Fruit fly (Drosophila melanogaster) whole organism, embryonic: ENCODE results near the gene trus.

Experiments used
- ATbp ChIP-seq: fragments of 200-800 bp; sonication (Bioruptor generic); optimal IDR thresholded peaks from 2 replicates; lab custom pipeline; 2017; ENCODE audit warnings: missing biosample characterization, mild to moderate bottlenecking, missing genetic modification characterization, missing genetic modification reagents
- Adf1 ChIP-seq: fragments of 200-800 bp; sonication (Bioruptor generic); IDR thresholded peaks from 2 replicates; pipeline ENCODE4 v1.3.6; 2022; ENCODE audit warnings: missing biosample characterization, missing genetic modification characterization
- Atf6 ChIP-seq: fragments of 200-800 bp; sonication (Bioruptor generic); IDR thresholded peaks from 2 replicates; pipeline ENCODE4 v1.3.6; 2022; ENCODE audit warnings: missing biosample characterization, missing genetic modification characterization
- C15 ChIP-seq: fragments of 200-800 bp; sonication (Bioruptor generic); IDR thresholded peaks from 3 replicates; pipeline ENCODE4 v1.3.6; 2022; ENCODE audit warnings: missing biosample characterization, missing genetic modification characterization
- CG11093 ChIP-seq: fragments of 200-800 bp; sonication (Bioruptor generic); IDR thresholded peaks from 3 replicates; pipeline ENCODE4 v1.3.6; 2022; ENCODE audit warnings: missing biosample characterization, missing genetic modification characterization
- CG12299 ChIP-seq: fragments of 200-800 bp; sonication (Bioruptor generic); optimal IDR thresholded peaks from 2 replicates; lab custom pipeline; 2018; ENCODE audit warnings: missing biosample characterization, mild to moderate bottlenecking, missing genetic modification characterization
- CG1233 ChIP-seq: fragments of 200-800 bp; sonication (Bioruptor generic); optimal IDR thresholded peaks from 4 replicates; lab custom pipeline; 2018; ENCODE audit warnings: missing biosample characterization, mild to moderate bottlenecking, missing genetic modification characterization
- CG13287 ChIP-seq: fragments of 200-800 bp; sonication (Bioruptor generic); IDR thresholded peaks from 2 replicates; pipeline ENCODE4 v1.3.6; 2022; ENCODE audit warnings: missing biosample characterization, missing genetic modification characterization; ENCODE audit not compliant: partially characterized antibody
- CG13624 ChIP-seq: fragments of 200-800 bp; sonication (Bioruptor generic); optimal IDR thresholded peaks from 2 replicates; lab custom pipeline; 2016; ENCODE audit warnings: missing biosample characterization, missing genetic modification characterization
- CG15514 ChIP-seq: fragments of 200-800 bp; sonication (Bioruptor generic); optimal IDR thresholded peaks from 3 replicates; lab custom pipeline; 2017; ENCODE audit warnings: missing biosample characterization, missing genetic modification characterization, mild to moderate bottlenecking, moderate library complexity, missing genetic modification reagents
- CG17802 ChIP-seq: fragments of 200-800 bp; sonication (Bioruptor generic); optimal IDR thresholded peaks from 2 replicates; lab custom pipeline; 2018; ENCODE audit warnings: missing biosample characterization, mild to moderate bottlenecking, missing genetic modification characterization, moderate library complexity
- CG18619 ChIP-seq: fragments of 200-800 bp; sonication (Bioruptor generic); optimal IDR thresholded peaks from 3 replicates; lab custom pipeline; 2017; ENCODE audit warnings: missing biosample characterization, mild to moderate bottlenecking, missing genetic modification characterization
- CG6175 ChIP-seq: fragments of 200-800 bp; sonication (Bioruptor generic); IDR thresholded peaks from 3 replicates; pipeline ENCODE4 v1.3.6; 2022; ENCODE audit warnings: missing biosample characterization, missing genetic modification characterization
- CG7271 ChIP-seq: fragments of 200-800 bp; sonication (Bioruptor generic); optimal IDR thresholded peaks from 2 replicates; lab custom pipeline; 2018; ENCODE audit warnings: missing biosample characterization, mild to moderate bottlenecking, missing genetic modification characterization, moderate library complexity
- CG8281 ChIP-seq: fragments of 200-800 bp; sonication (Bioruptor generic); optimal IDR thresholded peaks from 2 replicates; lab custom pipeline; 2018; ENCODE audit warnings: missing biosample characterization, mild to moderate bottlenecking, missing genetic modification characterization, moderate library complexity
- CG8290 ChIP-seq, 3 experiments: fragments of 200-800 bp; sonication (Bioruptor generic); optimal IDR thresholded peaks; 2 replicates each; lab custom pipeline; 2016 to 2019; ENCODE audit warnings: missing biosample characterization in 3 of 3, missing genetic modification characterization in 3 of 3, mild to moderate bottlenecking in 2 of 3, moderate library complexity in 1 of 3
- CG8388 ChIP-seq: fragments of 200-800 bp; sonication (Bioruptor generic); optimal IDR thresholded peaks from 2 replicates; lab custom pipeline; 2019; ENCODE audit warnings: missing biosample characterization, mild to moderate bottlenecking, missing genetic modification characterization, moderate library complexity
- CG8478 ChIP-seq: fragments of >200 bp; optimal IDR thresholded peaks from 2 replicates; lab custom pipeline; 2018
- CG9932 ChIP-seq: fragments of 200-800 bp; sonication (Bioruptor generic); IDR thresholded peaks from 2 replicates; pipeline ENCODE4 v1.3.6; 2022; ENCODE audit warnings: missing biosample characterization, missing genetic modification characterization
- Dad ChIP-seq: fragments of 200-800 bp; sonication (Bioruptor generic); optimal IDR thresholded peaks from 3 replicates; lab custom pipeline; 2016; ENCODE audit warnings: missing biosample characterization, missing genetic modification characterization
- Dp ChIP-seq: fragments of 200-800 bp; sonication (Bioruptor generic); optimal IDR thresholded peaks from 2 replicates; lab custom pipeline; 2018; ENCODE audit warnings: missing biosample characterization, mild to moderate bottlenecking, missing genetic modification characterization, moderate library complexity
- Dref ChIP-seq: fragments of 200-800 bp; sonication (Bioruptor generic); IDR thresholded peaks from 2 replicates; pipeline ENCODE4 v1.3.6; 2022; ENCODE audit warnings: missing biosample characterization, missing genetic modification characterization
- E2f1 ChIP-seq: fragments of 200-800 bp; sonication (Bioruptor generic); IDR thresholded peaks from 2 replicates; pipeline ENCODE4 v1.3.6; 2022; ENCODE audit warnings: missing biosample characterization, missing genetic modification characterization
- Ets65A ChIP-seq: fragments of 200-800 bp; sonication (Bioruptor generic); peaks from one replicate; lab custom pipeline; 2016; ENCODE audit warnings: missing biosample characterization, missing genetic modification characterization
- HLH3B ChIP-seq: fragments of 200-800 bp; sonication (Bioruptor generic); IDR thresholded peaks from 2 replicates; pipeline ENCODE4 v1.3.6; 2022; ENCODE audit warnings: missing biosample characterization, missing genetic modification characterization
- Hmr ChIP-seq: fragments of 200-800 bp; sonication (Bioruptor generic); optimal IDR thresholded peaks from 3 replicates; lab custom pipeline; 2017; ENCODE audit warnings: mild to moderate bottlenecking, missing biosample characterization, missing genetic modification reagents, missing genetic modification characterization
- Hr51 ChIP-seq, 2 experiments: fragments of 200-800 bp; sonication (Bioruptor generic); optimal IDR thresholded peaks; 2 replicates in 1 of 2; 3 replicates in 1 of 2; lab custom pipeline; 2016 to 2018; ENCODE audit warnings: missing biosample characterization in 2 of 2, missing genetic modification characterization in 2 of 2, mild to moderate bottlenecking in 1 of 2, moderate library complexity in 1 of 2
- Mad ChIP-seq: fragments of 200-800 bp; sonication (Bioruptor generic); optimal IDR thresholded peaks from 2 replicates; lab custom pipeline; 2016; ENCODE audit warnings: missing biosample characterization, missing genetic modification characterization
- Optix ChIP-seq: fragments of 200-800 bp; sonication (Bioruptor generic); IDR thresholded peaks from 3 replicates; pipeline ENCODE4 v1.3.6; 2022; ENCODE audit warnings: missing biosample characterization, missing genetic modification characterization
- Sin3A ChIP-seq: fragments of >200 bp; optimal IDR thresholded peaks from 2 replicates; lab custom pipeline; 2018
- Sry-β ChIP-seq: fragments of 200-800 bp; sonication (Bioruptor generic); optimal IDR thresholded peaks from 2 replicates; lab custom pipeline; 2018; ENCODE audit warnings: missing biosample characterization, mild to moderate bottlenecking, missing genetic modification characterization, moderate library complexity
- Ssrp ChIP-seq: fragments of 200-800 bp; sonication (Bioruptor generic); optimal IDR thresholded peaks from 2 replicates; lab custom pipeline; 2018; ENCODE audit warnings: missing biosample characterization, mild to moderate bottlenecking, missing genetic modification characterization, moderate library complexity
- Stat92E ChIP-seq, 3 experiments: fragments of >200 bp in 2 of 3; fragments of 200-800 bp in 1 of 3; sonication (Bioruptor generic) in 1 of 3; optimal IDR thresholded peaks; 2 replicates each; lab custom pipeline; 2017 to 2019; ENCODE audit warnings: missing biosample characterization in 3 of 3, missing genetic modification characterization in 3 of 3, mild to moderate bottlenecking in 1 of 3, moderate library complexity in 1 of 3
- Taf1 ChIP-seq: fragments of 200-800 bp; sonication (Bioruptor generic); IDR thresholded peaks from 2 replicates; pipeline ENCODE4 v1.3.6; 2022; ENCODE audit warnings: missing biosample characterization, missing genetic modification characterization
- Tbp ChIP-seq: fragments of >200 bp; optimal IDR thresholded peaks from 2 replicates; lab custom pipeline; 2018; ENCODE audit warnings: missing biosample characterization, missing genetic modification characterization
- bigmax ChIP-seq: fragments of 200-800 bp; sonication (Bioruptor generic); optimal IDR thresholded peaks from 2 replicates; lab custom pipeline; 2018; ENCODE audit warnings: missing biosample characterization, mild to moderate bottlenecking, missing genetic modification characterization
- corto ChIP-seq: fragments of 200-800 bp; sonication (Bioruptor generic); optimal IDR thresholded peaks from 2 replicates; lab custom pipeline; 2016; ENCODE audit warnings: missing biosample characterization, mild to moderate bottlenecking, missing genetic modification characterization, moderate library complexity
- croc ChIP-seq: fragments of 200-800 bp; sonication (Bioruptor generic); conservative IDR thresholded peaks from 3 replicates; pipeline ENCODE4 v1.3.6; 2022; ENCODE audit warnings: missing biosample characterization, missing genetic modification characterization
- crol ChIP-seq: fragments of 200-800 bp; sonication (Bioruptor generic); IDR thresholded peaks from 2 replicates; pipeline ENCODE4 v1.3.6; 2022; ENCODE audit warnings: missing biosample characterization, missing genetic modification characterization
- dan ChIP-seq: fragments of 200-800 bp; sonication (Bioruptor generic); IDR thresholded peaks from 2 replicates; pipeline ENCODE4 v1.3.6; 2022; ENCODE audit warnings: missing biosample characterization, missing genetic modification characterization
- emc ChIP-seq: fragments of 200-800 bp; sonication (Bioruptor generic); optimal IDR thresholded peaks from 2 replicates; lab custom pipeline; 2016; ENCODE audit warnings: missing biosample characterization, missing genetic modification characterization
- fru ChIP-seq: fragments of >200 bp; optimal IDR thresholded peaks from 2 replicates; lab custom pipeline; 2017
- gcm2 ChIP-seq: fragments of 200-800 bp; sonication (Bioruptor generic); optimal IDR thresholded peaks from 2 replicates; lab custom pipeline; 2016; ENCODE audit warnings: missing biosample characterization, missing genetic modification characterization
- ham ChIP-seq: fragments of 200-800 bp; sonication (Bioruptor generic); IDR thresholded peaks from 2 replicates; pipeline ENCODE4 v1.3.6; 2022; ENCODE audit warnings: missing biosample characterization, missing genetic modification characterization
- mam ChIP-seq: fragments of 200-800 bp; sonication (Bioruptor generic); optimal IDR thresholded peaks from 3 replicates; lab custom pipeline; 2016; ENCODE audit warnings: missing biosample characterization, missing genetic modification characterization
- nmo ChIP-seq: fragments of 200-800 bp; sonication (Bioruptor generic); optimal IDR thresholded peaks from 2 replicates; lab custom pipeline; 2018; ENCODE audit warnings: missing biosample characterization, mild to moderate bottlenecking, missing genetic modification characterization, moderate library complexity
- phol ChIP-seq: fragments of 200-800 bp; sonication (Bioruptor generic); optimal IDR thresholded peaks from 3 replicates; lab custom pipeline; 2018; ENCODE audit warnings: missing biosample characterization, mild to moderate bottlenecking, missing genetic modification characterization, moderate library complexity
- seq ChIP-seq: fragments of 200-800 bp; sonication (Bioruptor generic); IDR thresholded peaks from 2 replicates; pipeline ENCODE4 v1.3.6; 2022; ENCODE audit warnings: missing biosample characterization, missing genetic modification characterization
- sisA ChIP-seq: fragments of 200-800 bp; sonication (Bioruptor generic); IDR thresholded peaks from 2 replicates; pipeline ENCODE4 v1.3.6; 2022; ENCODE audit warnings: missing biosample characterization, missing genetic modification characterization
- sna ChIP-seq: fragments of 200-800 bp; sonication (Bioruptor generic); IDR thresholded peaks from 2 replicates; pipeline ENCODE4 v1.3.6; 2022; ENCODE audit warnings: missing biosample characterization, missing genetic modification characterization; ENCODE audit not compliant: partially characterized antibody
- tna ChIP-seq: fragments of 200-800 bp; sonication (Bioruptor generic); IDR thresholded peaks from 2 replicates; pipeline ENCODE4 v1.3.6; 2022; ENCODE audit warnings: missing biosample characterization, missing genetic modification characterization; ENCODE audit not compliant: partially characterized antibody
- wdn ChIP-seq: fragments of 200-800 bp; sonication (Bioruptor generic); IDR thresholded peaks from 2 replicates; pipeline ENCODE4 v1.3.6; 2022; ENCODE audit warnings: missing biosample characterization, missing genetic modification characterization

Gene trus

dm6 chr3R:12429120-12429610, 27.2 kb upstream of the trus start, which contains the start of the genes CG5641 and CG5245 (continued):
- TF ChIP-seq Hr51 (GFP tag; optimal IDR thresholded peaks at IDR 0.05; lab: Kevin White, UChicago) (no peak), CG6175 (no peak), mam (GFP tag; lab: Kevin White, UChicago) (no peak), Ets65A (no peak), CG8478 (lab: Kevin White, UChicago) (no peak), dan (no peak), wdn (GFP tag; lab: Robert Waterston, UW) (no peak), crol (GFP tag; lab: Robert Waterston, UW) (no peak), CG18619 (GFP tag; lab: Kevin White, UChicago) (no peak), CG8388 (no peak), seq (GFP tag; lab: Robert Waterston, UW) (no peak), Optix (GFP tag; lab: Robert Waterston, UW) (no peak), Hmr (GFP tag; lab: Kevin White, UChicago) (no peak), ATbp (GFP tag; lab: Kevin White, UChicago) (no peak), sna (no peak), CG11093 (GFP tag; lab: Robert Waterston, UW) (no peak), Dad (GFP tag; lab: Kevin White, UChicago) (no peak), CG13624 (GFP tag; lab: Kevin White, UChicago) (no peak), CG1233 (GFP tag; lab: Kevin White, UChicago) (no peak), CG8290 (GFP tag; optimal IDR thresholded peaks at IDR 0.05; lab: Kevin White, UChicago) (no peak), CG8290 (tag; optimal IDR thresholded peaks at IDR 0.05; lab: Kevin White, UChicago) (no peak), emc (GFP tag; lab: Kevin White, UChicago) (no peak), croc (no peak), Sin3A (peak; percentile 34), Mad (GFP tag; lab: Kevin White, UChicago) (no peak), C15 (GFP tag; lab: Robert Waterston, UW) (no peak), nmo (GFP tag; lab: Kevin White, UChicago) (peak; percentile 20), CG8281 (tag; lab: Kevin White, UChicago) (no peak), Atf6 (GFP tag; lab: Robert Waterston, UW) (no peak), Dref (GFP tag; lab: Robert Waterston, UW) (no peak), Tbp (GFP tag; lab: Kevin White, UChicago) (no peak), fru (lab: Kevin White, UChicago) (no peak), Stat92E (GFP tag; optimal IDR thresholded peaks at IDR 0.05; lab: Kevin White, UChicago) (peak in 1 of 3 experiments; percentile 5), CG9932 (GFP tag; lab: Robert Waterston, UW) (no peak), HLH3B (GFP tag; lab: Robert Waterston, UW) (no peak), Dp (GFP tag; lab: Kevin White, UChicago) (peak; percentile 60), CG12299 (tag; lab: Kevin White, UChicago) (no peak), CG7271 (tag; lab: Kevin White, UChicago) (no peak), E2f1 (GFP tag; lab: Robert Waterston, UW) (no peak), corto (GFP tag; lab: Kevin White, UChicago) (no peak), CG17802 (tag; lab: Kevin White, UChicago) (no peak), ham (GFP tag; lab: Robert Waterston, UW) (no peak), CG13287 (peak; percentile 18; the same call in 1 of the 2 replicates), sisA (GFP tag; lab: Robert Waterston, UW) (no peak), Taf1 (GFP tag; lab: Robert Waterston, UW) (no peak), bigmax (no peak), tna (GFP tag; lab: Robert Waterston, UW) (no peak), Ssrp (tag; lab: Kevin White, UChicago) (no peak), gcm2 (GFP tag; lab: Kevin White, UChicago) (no peak), Sry-β (GFP tag; lab: Kevin White, UChicago) (peak; percentile 14), phol (tag; lab: Kevin White, UChicago) (peak; percentile 29), Adf1 (GFP tag; lab: Robert Waterston, UW) (no peak), CG15514 (GFP tag; lab: Kevin White, UChicago) (peak; percentile 57)
